Fruit fly (Drosophila melanogaster): ENCODE data around the gene gzl.

gzl gene

dm6 chr3R:6408467-6408866 lies 25.8 kb downstream of the gzl start:
- no peak for TF ChIP-seq CG17801 (GFP tag; optimal IDR thresholded peaks at IDR 0.05; ENCODE audit: partially characterized antibody)

DNA sequence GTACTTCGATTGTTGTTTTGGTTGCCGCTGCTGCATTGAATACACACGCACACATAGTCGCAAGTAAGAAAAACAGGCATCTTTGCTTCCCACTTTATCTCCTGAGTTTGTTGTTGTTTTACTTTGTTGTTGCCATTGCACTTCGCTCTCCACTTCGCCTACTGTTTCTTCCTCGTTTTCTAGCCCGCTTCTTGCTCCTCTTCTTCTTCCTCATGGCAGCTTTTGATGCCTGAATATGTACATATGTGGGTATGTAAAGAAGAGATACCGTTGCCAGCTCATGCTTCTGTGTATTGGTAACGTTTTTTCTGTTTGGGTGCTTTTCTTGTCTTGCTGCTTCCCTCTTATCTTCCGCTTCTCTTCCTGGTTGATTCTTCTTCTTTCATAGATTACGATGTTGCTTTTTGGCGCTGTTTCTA lies 26.4 kb downstream of the gzl start:
- TF ChIP-seq CG17801 (GFP tag; optimal IDR thresholded peaks at IDR 0.05; ENCODE audit: partially characterized antibody), result no peak

DNA sequence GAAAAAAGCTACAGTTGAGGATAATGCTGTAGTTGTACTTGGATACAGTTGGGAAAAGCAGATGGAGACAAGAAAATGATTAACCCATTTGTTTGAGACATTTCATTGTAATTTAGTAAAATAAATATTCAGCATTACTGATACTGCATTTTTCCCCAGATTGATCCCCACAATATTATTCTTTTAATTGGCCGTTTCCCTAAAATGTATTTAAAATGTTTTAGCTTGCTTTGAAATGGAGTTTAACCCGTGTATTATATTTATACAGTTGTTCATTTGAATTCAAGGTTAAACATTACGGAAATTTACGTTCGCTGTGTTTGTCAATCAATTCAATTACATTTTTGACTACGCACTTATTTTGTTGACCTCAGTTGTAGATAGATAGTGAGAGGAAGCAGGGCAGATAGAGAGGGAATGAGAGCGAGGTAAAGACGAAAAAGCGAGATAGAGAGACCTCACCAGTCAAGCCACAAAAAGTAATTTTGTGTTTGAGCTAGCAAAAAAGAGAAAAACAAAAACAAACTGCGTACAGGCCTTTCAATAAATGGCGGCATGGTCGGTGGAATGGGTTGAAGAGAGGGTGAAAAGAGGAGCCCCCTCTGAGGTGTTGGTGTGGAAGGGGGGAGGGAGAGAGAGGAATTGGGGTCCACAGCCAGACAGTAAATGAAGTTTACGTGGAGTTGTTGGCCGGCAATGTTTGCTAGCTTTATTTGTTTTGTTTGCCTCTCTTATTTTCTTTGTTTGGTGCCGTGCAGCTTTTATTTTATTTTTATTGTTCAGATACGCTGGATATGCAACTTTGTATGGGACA lies 27.9 kb downstream of the gzl start:
- TF ChIP-seq CG17801 (GFP tag; optimal IDR thresholded peaks at IDR 0.05; ENCODE audit: partially characterized antibody), result peak; percentile 16

DNA sequence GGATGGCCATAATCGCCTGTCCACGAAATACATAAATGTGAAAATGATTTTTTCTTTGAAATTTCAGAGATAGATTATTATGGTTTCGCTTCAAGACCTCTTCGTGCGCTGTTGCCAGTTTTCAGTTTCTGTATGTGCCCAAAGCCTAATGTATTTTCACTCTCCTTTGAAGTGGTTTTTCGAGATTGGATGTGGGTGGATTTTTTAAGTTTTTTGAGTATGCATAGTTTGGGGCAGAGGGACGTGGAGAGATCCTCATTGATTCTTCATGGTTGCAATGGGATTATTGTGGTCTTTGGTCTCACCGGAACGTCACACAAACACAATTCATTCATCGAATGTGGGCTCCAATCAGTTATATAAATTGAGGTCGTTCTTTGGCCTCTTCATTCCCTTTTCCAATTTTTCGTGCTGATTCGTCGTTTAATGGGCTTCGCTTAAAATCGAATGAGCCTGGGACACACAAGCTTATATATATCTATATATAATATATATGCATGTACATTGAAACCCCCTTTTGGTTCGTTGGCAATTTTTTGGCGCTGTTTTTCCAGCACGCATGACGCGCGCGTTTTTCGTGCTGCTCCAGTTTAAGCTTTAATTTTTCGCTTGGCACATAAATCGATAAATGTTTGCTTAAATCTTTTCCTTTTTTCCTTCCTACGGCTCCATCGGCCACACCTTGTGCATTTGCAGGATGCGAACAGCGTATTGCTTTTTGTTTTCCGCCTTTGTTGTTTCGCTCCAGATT lies 28.9 kb downstream of the gzl start:
- TF ChIP-seq CG17801 (GFP tag; optimal IDR thresholded peaks at IDR 0.05; ENCODE audit: partially characterized antibody), result no peak

dm6 chr3R:6413771-6414438 lies 31.2 kb downstream of the gzl start:
- TF ChIP-seq CG17801 (GFP tag; optimal IDR thresholded peaks at IDR 0.05; ENCODE audit: partially characterized antibody), result no peak

DNA sequence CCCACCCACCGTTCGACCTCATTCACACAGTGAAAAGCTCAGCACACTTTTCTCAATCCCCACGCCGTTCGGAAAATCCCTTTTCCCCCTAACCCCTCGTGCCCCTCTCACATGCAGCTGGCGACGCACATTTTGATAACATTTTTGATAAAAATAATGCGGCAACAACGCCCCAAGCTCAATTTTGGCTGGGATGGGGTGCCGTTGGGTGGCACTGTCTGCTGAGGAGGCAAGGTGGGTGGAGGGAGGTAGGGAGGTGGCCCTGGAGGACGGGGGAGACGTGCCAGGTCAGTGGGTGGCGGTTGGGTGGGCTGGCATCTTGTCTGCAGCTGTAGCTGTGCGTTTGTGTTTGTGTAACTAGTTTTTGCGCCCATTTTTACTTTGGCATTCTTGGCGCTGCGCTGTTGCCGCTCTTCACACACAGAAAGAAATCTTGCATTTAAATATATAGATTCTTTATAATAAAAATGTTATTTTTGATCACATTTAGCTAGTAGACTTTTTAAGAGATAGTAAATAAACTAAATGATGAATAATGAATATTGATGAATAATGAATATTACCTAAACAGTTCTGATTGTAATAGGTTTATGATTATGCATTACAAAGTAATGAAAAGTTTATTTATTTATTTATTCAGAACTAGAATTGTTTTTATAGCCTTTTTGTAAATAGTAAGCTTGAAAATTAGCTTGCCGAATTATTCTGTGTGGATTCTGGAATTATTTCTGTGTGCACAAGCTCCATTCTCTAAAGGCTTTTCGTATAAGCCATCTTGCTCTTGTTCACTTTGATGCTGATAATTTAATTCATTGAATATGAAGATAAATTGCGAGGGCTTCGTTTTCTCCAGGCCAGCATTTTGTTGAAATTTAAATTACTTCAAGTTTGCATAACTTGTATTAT lies 32.0 kb downstream of the gzl start:
- no peak for TF ChIP-seq CG17801 (GFP tag; optimal IDR thresholded peaks at IDR 0.05; ENCODE audit: partially characterized antibody)

dm6 chr3R:6416242-6416641 lies 33.5 kb downstream of the gzl start:
- TF ChIP-seq CG17801 (GFP tag; optimal IDR thresholded peaks at IDR 0.05; ENCODE audit: partially characterized antibody), result no peak

DNA sequence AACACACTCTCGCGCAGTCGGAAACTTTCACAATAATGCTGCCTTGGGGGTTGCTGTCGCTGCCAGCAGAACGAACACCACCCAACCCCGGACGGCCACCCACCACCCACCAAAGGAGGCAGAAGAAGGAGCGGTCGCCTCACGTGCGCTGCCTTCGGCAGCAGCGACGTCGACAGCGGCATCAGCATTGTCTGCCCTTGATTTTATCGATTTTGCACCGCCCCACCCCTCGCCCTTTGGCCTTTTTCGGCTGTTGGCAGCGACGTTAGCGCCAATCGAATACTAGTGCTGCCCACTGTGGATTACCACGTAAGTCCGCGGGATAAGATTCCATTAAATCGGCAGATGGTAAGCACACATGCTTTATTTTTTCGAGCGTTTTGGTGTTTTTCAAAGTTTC lies 36.4 kb downstream of the gzl start:
- no peak for TF ChIP-seq CG17801 (GFP tag; optimal IDR thresholded peaks at IDR 0.05; ENCODE audit: partially characterized antibody)

dm6 chr3R:6419942-6420341 lies 37.2 kb downstream of the gzl start:
- no peak for TF ChIP-seq CG17801 (GFP tag; optimal IDR thresholded peaks at IDR 0.05; ENCODE audit: partially characterized antibody)

DNA sequence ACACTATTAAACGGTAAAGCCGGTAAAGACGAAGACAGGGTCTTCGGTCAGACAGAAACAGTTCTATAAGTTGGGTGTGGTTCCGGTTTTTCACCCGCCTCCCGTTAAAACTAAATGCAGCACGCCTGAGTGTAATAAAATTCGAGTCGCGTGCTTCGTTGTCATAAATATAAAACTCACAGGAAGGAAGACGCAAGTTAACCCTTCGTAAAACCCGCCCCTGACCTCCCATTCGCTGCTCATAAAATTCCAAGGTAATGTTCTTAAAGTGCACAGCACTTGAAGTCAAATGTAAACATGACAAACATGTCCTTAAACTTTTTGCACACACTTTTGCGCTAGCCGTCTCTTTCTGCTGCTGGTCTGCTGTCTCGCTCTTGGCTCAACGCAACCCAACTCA lies 38.5 kb downstream of the gzl start:
- no peak for TF ChIP-seq CG17801 (GFP tag; optimal IDR thresholded peaks at IDR 0.05; ENCODE audit: partially characterized antibody)

- TF ChIP-seq CG17801 (GFP tag; optimal IDR thresholded peaks at IDR 0.05; ENCODE audit: partially characterized antibody), result no peak
These were observed 39.0 kb downstream of the gzl start for dm6 chr3R:6421712-6422141.

- no peak for TF ChIP-seq CG17801 (GFP tag; optimal IDR thresholded peaks at IDR 0.05; ENCODE audit: partially characterized antibody)
These were observed 40.4 kb downstream of the gzl start for dm6 chr3R:6423128-6423527.

DNA sequence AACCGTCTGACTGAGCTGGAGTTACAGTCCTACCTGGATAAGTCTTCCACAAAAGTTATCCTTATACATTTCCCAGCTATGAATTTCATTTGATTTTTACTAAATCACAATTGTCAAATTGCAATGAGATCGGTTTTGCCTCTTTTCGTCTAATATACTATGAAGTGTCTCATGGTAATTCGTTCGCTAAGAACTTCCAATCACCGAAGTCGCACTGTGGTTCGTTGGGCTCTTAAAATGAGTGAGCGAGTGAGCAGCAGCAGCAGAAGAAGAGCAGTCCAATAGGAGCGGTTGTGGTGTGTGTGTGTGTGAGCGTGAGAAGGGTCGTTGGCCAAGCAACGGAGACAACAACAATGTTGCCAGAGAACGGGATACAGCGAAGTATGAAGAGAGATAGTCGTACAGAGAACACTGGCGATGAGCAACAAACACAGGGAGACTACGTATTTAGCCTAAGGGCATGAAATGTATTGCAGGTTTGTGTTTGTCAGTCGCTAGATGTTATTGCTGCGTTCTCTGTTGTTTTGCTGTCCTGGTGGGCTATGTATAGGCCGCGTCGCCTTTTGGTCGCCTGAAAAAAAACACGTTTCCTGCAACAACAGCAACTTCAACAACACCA lies 41.4 kb downstream of the gzl start:
- TF ChIP-seq CG17801 (GFP tag; optimal IDR thresholded peaks at IDR 0.05; ENCODE audit: partially characterized antibody), result peak; percentile 69

dm6 chr3R:6425454-6426156 lies 42.9 kb downstream of the gzl start:
- TF ChIP-seq CG17801 (GFP tag; optimal IDR thresholded peaks at IDR 0.05; ENCODE audit: partially characterized antibody), result no peak

Data from ovary, adult (tissue).